Worm (Caenorhabditis elegans) whole organism, young adult: ENCODE results near the gene npp-9.

ENCODE experiments used
- B0261.1 ChIP-seq: sonication (generic microtip); optimal IDR thresholded peaks from 2 replicates; lab custom pipeline; 2016; ENCODE audit warnings: mild to moderate bottlenecking, missing genetic modification characterization, moderate library complexity, missing compliant biosample characterization
- B0336.3 ChIP-seq: fragments of 200-800 bp; sonication (Bioruptor generic); IDR thresholded peaks from 2 replicates; pipeline ENCODE4 v1.3.6; 2022; ENCODE audit warnings: missing genetic modification characterization, missing compliant biosample characterization
- F10E7.11 ChIP-seq: sonication (generic microtip); optimal IDR thresholded peaks from 2 replicates; lab custom pipeline; 2017; ENCODE audit warnings: mild to moderate bottlenecking, missing genetic modification characterization, moderate library complexity, missing compliant biosample characterization
- F23B12.7 ChIP-seq: sonication (generic microtip); optimal IDR thresholded peaks from 2 replicates; lab custom pipeline; 2017; ENCODE audit warnings: missing genetic modification characterization, mild to moderate bottlenecking, missing compliant biosample characterization, antibody characterized with exemption, moderate library complexity; ENCODE audit not compliant: insufficient read depth
- F39B2.1 ChIP-seq: fragments of 200-800 bp; sonication (Bioruptor generic); IDR thresholded peaks from 2 replicates; pipeline ENCODE4 v1.3.6; 2022; ENCODE audit warnings: missing genetic modification reagents, missing genetic modification characterization, missing compliant biosample characterization
- F49E8.2 ChIP-seq: sonication (generic microtip); optimal IDR thresholded peaks from 3 replicates; lab custom pipeline; 2017; ENCODE audit warnings: missing genetic modification characterization, mild to moderate bottlenecking, missing compliant biosample characterization, antibody characterized with exemption, moderate library complexity; ENCODE audit not compliant: insufficient read depth
- F52B5.7 ChIP-seq: sonication (generic microtip); optimal IDR thresholded peaks from 2 replicates; lab custom pipeline; 2016; ENCODE audit warnings: mild to moderate bottlenecking, missing genetic modification characterization, missing compliant biosample characterization
- F57A8.1 ChIP-seq: fragments of 200-800 bp; sonication (Bioruptor generic); optimal IDR thresholded peaks from 2 replicates; lab custom pipeline; 2018; ENCODE audit warnings: mild to moderate bottlenecking, missing genetic modification characterization, moderate library complexity, missing compliant biosample characterization
- Y53F4B.3 ChIP-seq: fragments of 200-800 bp; sonication (Bioruptor generic); IDR thresholded peaks from 2 replicates; pipeline ENCODE4 v1.3.6; 2022; ENCODE audit warnings: missing genetic modification reagents, missing genetic modification characterization, missing compliant biosample characterization
- Y53G8AR.9 ChIP-seq: fragments of 200-800 bp; sonication (Bioruptor generic); conservative IDR thresholded peaks from 2 replicates; pipeline ENCODE4 v1.3.6; 2022; ENCODE audit warnings: missing genetic modification reagents, missing genetic modification characterization, missing compliant biosample characterization
- Y56A3A.18 ChIP-seq: fragments of 200-800 bp; sonication (Bioruptor generic); IDR thresholded peaks from 2 replicates; pipeline ENCODE4 v1.3.6; 2022; ENCODE audit warnings: missing genetic modification reagents, missing genetic modification characterization, missing compliant biosample characterization
- Y95B8A.8 ChIP-seq: fragments of 200-800 bp; sonication (Bioruptor generic); IDR thresholded peaks from 2 replicates; pipeline ENCODE4 v1.3.6; 2022; ENCODE audit warnings: missing genetic modification reagents, missing genetic modification characterization, missing compliant biosample characterization
- aptf-2 ChIP-seq: fragments of 200-800 bp; sonication (Bioruptor generic); conservative IDR thresholded peaks from 2 replicates; pipeline ENCODE4 v1.3.6; 2022; ENCODE audit warnings: missing genetic modification reagents, missing genetic modification characterization, missing compliant biosample characterization
- aptf-3 ChIP-seq: fragments of 200-800 bp; sonication (Bioruptor generic); IDR thresholded peaks from 2 replicates; pipeline ENCODE4 v1.3.6; 2022; ENCODE audit warnings: missing genetic modification characterization, missing compliant biosample characterization
- attf-5 ChIP-seq: fragments of 200-800 bp; sonication (Bioruptor generic); optimal IDR thresholded peaks from 2 replicates; lab custom pipeline; 2018; ENCODE audit warnings: mild to moderate bottlenecking, missing genetic modification characterization, missing compliant biosample characterization
- ccch-3 ChIP-seq: fragments of 200-800 bp; sonication (Bioruptor generic); optimal IDR thresholded peaks from 2 replicates; lab custom pipeline; 2018; ENCODE audit warnings: mild to moderate bottlenecking, missing genetic modification characterization, missing compliant biosample characterization
- cebp-1 ChIP-seq, 2 experiments: fragments of 200-800 bp in 1 of 2; sonication (Bioruptor generic) in 1 of 2; sonication (generic microtip) in 1 of 2; IDR thresholded peaks in 1 of 2; optimal IDR thresholded peaks in 1 of 2; 2 replicates each; pipeline versions ENCODE4 v1.3.6 to Lab custom; 2017 to 2022; ENCODE audit warnings: missing compliant biosample characterization in 2 of 2, missing genetic modification characterization in 2 of 2, mild to moderate bottlenecking in 1 of 2, missing genetic modification reagents in 1 of 2, moderate library complexity in 1 of 2
- ceh-100 ChIP-seq: fragments of 200-800 bp; sonication (Bioruptor generic); IDR thresholded peaks from 2 replicates; pipeline ENCODE4 v1.3.6; 2022; ENCODE audit warnings: missing genetic modification reagents, missing genetic modification characterization, missing compliant biosample characterization
- chd-7 ChIP-seq: sonication (generic microtip); optimal IDR thresholded peaks from 2 replicates; lab custom pipeline; 2016; ENCODE audit warnings: mild to moderate bottlenecking, missing genetic modification characterization, moderate library complexity, missing compliant biosample characterization
- die-1 ChIP-seq: sonication (generic microtip); optimal IDR thresholded peaks from 2 replicates; lab custom pipeline; 2016; ENCODE audit warnings: missing genotype, mild to moderate bottlenecking, missing genetic modification characterization, missing compliant biosample characterization
- dox-1 ChIP-seq: fragments of 200-800 bp; sonication (Bioruptor generic); IDR thresholded peaks from 2 replicates; pipeline ENCODE4 v1.3.6; 2022; ENCODE audit warnings: missing genetic modification reagents, missing genetic modification characterization, missing compliant biosample characterization
- dpl-1 ChIP-seq: fragments of 150-350 bp; optimal IDR thresholded peaks from 2 replicates; lab custom pipeline; 2014; ENCODE audit warnings: missing biosample characterization, missing genetic modification reagents, missing genetic modification characterization
- efl-1 ChIP-seq: fragments of 150-350 bp; optimal IDR thresholded peaks from 2 replicates; lab custom pipeline; 2014; ENCODE audit warnings: missing biosample characterization, missing genetic modification reagents, missing genetic modification characterization
- ekl-4 ChIP-seq: fragments of 200-800 bp; sonication (Bioruptor generic); IDR thresholded peaks from 2 replicates; pipeline ENCODE4 v1.3.6; 2022; ENCODE audit warnings: missing genetic modification reagents, missing genetic modification characterization, missing compliant biosample characterization
- him-1 ChIP-seq: sonication (generic microtip); optimal IDR thresholded peaks from 2 replicates; lab custom pipeline; 2016; ENCODE audit warnings: missing genotype, missing genetic modification reagents, missing genetic modification characterization, missing compliant biosample characterization
- hmg-1.2 ChIP-seq: fragments of 200-800 bp; sonication (Bioruptor generic); IDR thresholded peaks from 2 replicates; pipeline ENCODE4 v1.3.6; 2022; ENCODE audit warnings: missing genetic modification reagents, missing genetic modification characterization, missing compliant biosample characterization
- lin-26 ChIP-seq: fragments of 200-800 bp; sonication (Bioruptor generic); IDR thresholded peaks from 2 replicates; pipeline ENCODE4 v1.3.6; 2022; ENCODE audit warnings: missing genetic modification reagents, missing genetic modification characterization, missing compliant biosample characterization
- lin-54 ChIP-seq: fragments of 200-800 bp; sonication (Bioruptor generic); optimal IDR thresholded peaks from 2 replicates; lab custom pipeline; 2018; ENCODE audit warnings: mild to moderate bottlenecking, missing genetic modification characterization, missing compliant biosample characterization
- lsl-1 ChIP-seq: fragments of 200-800 bp; sonication (Bioruptor generic); optimal IDR thresholded peaks from 2 replicates; lab custom pipeline; 2018; ENCODE audit warnings: mild to moderate bottlenecking, missing genetic modification characterization, moderate library complexity, missing compliant biosample characterization
- madf-6 ChIP-seq: fragments of 200-800 bp; sonication (Bioruptor generic); IDR thresholded peaks from 2 replicates; pipeline ENCODE4 v1.3.6; 2022; ENCODE audit warnings: missing genetic modification reagents, missing genetic modification characterization, missing compliant biosample characterization
- mcd-1 ChIP-seq: fragments of 200-800 bp; sonication (Bioruptor generic); IDR thresholded peaks from 2 replicates; pipeline ENCODE4 v1.3.6; 2022; ENCODE audit warnings: missing genetic modification reagents, missing genetic modification characterization, missing compliant biosample characterization
- mes-4 ChIP-seq: sonication (generic microtip); optimal IDR thresholded peaks from 2 replicates; lab custom pipeline; 2016; ENCODE audit warnings: missing genotype, missing genetic modification characterization, missing compliant biosample characterization
- nfyb-1 ChIP-seq: fragments of 200-800 bp; sonication (Bioruptor generic); IDR thresholded peaks from 2 replicates; pipeline ENCODE4 v1.3.6; 2022; ENCODE audit warnings: missing genetic modification reagents, missing genetic modification characterization, missing compliant biosample characterization
- nhr-90 ChIP-seq: sonication (generic microtip); optimal IDR thresholded peaks from 2 replicates; lab custom pipeline; 2016; ENCODE audit warnings: missing genotype, mild to moderate bottlenecking, missing genetic modification characterization, missing compliant biosample characterization
- pbrm-1 ChIP-seq: fragments of 200-800 bp; sonication (Bioruptor generic); IDR thresholded peaks from 2 replicates; pipeline ENCODE4 v1.3.6; 2022; ENCODE audit warnings: missing genetic modification reagents, missing genetic modification characterization, missing compliant biosample characterization
- repo-1 ChIP-seq: sonication (generic microtip); optimal IDR thresholded peaks from 2 replicates; lab custom pipeline; 2017; ENCODE audit warnings: mild to moderate bottlenecking, missing genetic modification characterization, missing compliant biosample characterization
- rpc-1 ChIP-seq, 2 experiments: fragments of 150-350 bp in 1 of 2; sonication (generic microtip) in 1 of 2; optimal IDR thresholded peaks; 2 replicates each; lab custom pipeline; 2014 to 2018; ENCODE audit warnings: missing biosample characterization in 1 of 2, missing genetic modification characterization in 1 of 2, missing genetic modification reagents in 1 of 2, missing genotype in 1 of 2
- tbp1 ChIP-seq: fragments of 200-800 bp; sonication (Bioruptor generic); optimal IDR thresholded peaks from 2 replicates; lab custom pipeline; 2018; ENCODE audit warnings: mild to moderate bottlenecking, missing genetic modification characterization, missing compliant biosample characterization
- tlf-1 ChIP-seq: fragments of 200-800 bp; sonication (Bioruptor generic); optimal IDR thresholded peaks from 2 replicates; lab custom pipeline; 2018; ENCODE audit warnings: mild to moderate bottlenecking, missing genetic modification characterization, missing compliant biosample characterization
- unc-62 ChIP-seq: fragments of 150-350 bp; optimal IDR thresholded peaks from 2 replicates; lab custom pipeline; 2014; ENCODE audit warnings: missing biosample characterization, missing genetic modification reagents, missing genetic modification characterization
- zim-3 ChIP-seq: sonication (generic microtip); optimal IDR thresholded peaks from 2 replicates; lab custom pipeline; 2017; ENCODE audit warnings: mild to moderate bottlenecking, missing genetic modification characterization, moderate library complexity, missing compliant biosample characterization
- ztf-18 ChIP-seq: sonication (generic microtip); optimal IDR thresholded peaks from 2 replicates; lab custom pipeline; 2016; ENCODE audit warnings: missing genotype, mild to moderate bottlenecking, missing genetic modification characterization, missing compliant biosample characterization
- ztf-3 ChIP-seq: fragments of 200-800 bp; sonication (Bioruptor generic); optimal IDR thresholded peaks from 2 replicates; lab custom pipeline; 2018; ENCODE audit warnings: mild to moderate bottlenecking, missing genetic modification characterization, missing compliant biosample characterization
- ztf-6 ChIP-seq: fragments of 200-800 bp; sonication (Bioruptor generic); IDR thresholded peaks from 2 replicates; pipeline ENCODE4 v1.3.6; 2022; ENCODE audit warnings: missing genetic modification reagents, missing genetic modification characterization, missing compliant biosample characterization

Gene npp-9

DNA sequence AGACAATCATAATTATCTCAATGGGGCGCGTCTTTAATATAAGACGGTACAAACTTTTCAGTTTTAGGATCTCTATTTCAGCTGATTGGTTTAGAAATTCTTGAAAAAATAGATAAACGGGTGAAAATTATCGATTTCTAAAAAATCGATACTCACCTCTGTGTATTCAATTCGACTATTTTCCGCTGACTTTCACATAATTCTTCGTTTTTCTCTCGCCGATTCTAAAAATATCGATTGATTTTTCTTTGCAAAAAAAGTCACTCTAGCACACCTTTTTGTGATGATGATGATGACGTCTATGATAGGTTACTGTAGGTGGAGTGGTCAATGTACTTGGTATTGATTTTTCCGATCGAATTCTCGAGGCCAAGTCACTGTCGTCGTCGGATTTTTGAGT, 25.5 kb upstream of the npp-9 start (continued):
- no peak for TF ChIP-seq ceh-100 (GFP tag; lab: Robert Waterston, UW)
- no peak for TF ChIP-seq Y53F4B.3 (GFP tag; lab: Robert Waterston, UW)

- peak; percentile 16 for TF ChIP-seq lsl-1
- no peak for TF ChIP-seq aptf-2 (GFP tag; lab: Robert Waterston, UW)
- TF ChIP-seq, all 124 proteins: peak for 1
Measured at ce11 chrIII:3428574-3428973, 24.3 kb upstream of the npp-9 start.

- TF ChIP-seq ztf-6 (GFP tag; lab: Robert Waterston, UW) (peak; percentile 62; the same call in 1 of the 2 replicates), B0261.1 (peak; percentile 71), lin-54 (GFP tag; lab: Kevin White, UChicago) (peak; percentile 32), zim-3 (no peak), F49E8.2 (tag; lab: Kevin White, UChicago) (no peak), pbrm-1 (peak; percentile 69; the same call in 1 of the 2 replicates), unc-62 (GFP tag; lab: Kevin White, UChicago) (no peak), die-1 (tag; lab: Kevin White, UChicago) (peak; percentile 46), dox-1 (GFP tag; lab: Robert Waterston, UW) (peak; percentile 74; the same call in 1 of the 2 replicates), efl-1 (GFP tag; lab: Kevin White, UChicago) (no peak), B0336.3 (GFP tag; lab: Robert Waterston, UW) (0 out of 2 replicates have a peak, but pooled peaks have one; percentile 13), F52B5.7 (tag; lab: Kevin White, UChicago) (no peak), chd-7 (tag; lab: Kevin White, UChicago) (peak; percentile 40), hmg-1.2 (GFP tag; lab: Robert Waterston, UW) (peak; percentile 34; the same call in 1 of the 2 replicates), F10E7.11 (tag; lab: Kevin White, UChicago) (no peak), ekl-4 (GFP tag; lab: Robert Waterston, UW) (peak; percentile 65; the same call in 1 of the 2 replicates), attf-5 (GFP tag; lab: Kevin White, UChicago) (peak; percentile 20), nfyb-1 (GFP tag; lab: Robert Waterston, UW) (peak; percentile 62; the same call in 1 of the 2 replicates), rpc-1 (optimal IDR thresholded peaks at IDR 0.05; lab: Kevin White, UChicago) (peak; percentile 55), rpc-1 (tag; optimal IDR thresholded peaks at IDR 0.05; lab: Kevin White, UChicago) (peak; percentile 71), lsl-1 (peak; percentile 42), Y95B8A.8 (GFP tag; lab: Robert Waterston, UW) (no peak), Y53G8AR.9 (GFP tag; lab: Robert Waterston, UW) (no peak), tlf-1 (no peak), madf-6 (GFP tag; lab: Robert Waterston, UW) (peak; percentile 47; the same call in 1 of the 2 replicates), ztf-3 (GFP tag; lab: Kevin White, UChicago) (no peak), ccch-3 (GFP tag; lab: Kevin White, UChicago) (no peak), cebp-1 (GFP tag; IDR thresholded peaks at IDR 0.05; lab: Robert Waterston, UW) (no peak), cebp-1 (tag; optimal IDR thresholded peaks at IDR 0.05; lab: Kevin White, UChicago) (peak; percentile 10), F23B12.7 (tag; lab: Kevin White, UChicago) (no peak), repo-1 (peak; percentile 43), aptf-3 (GFP tag; lab: Robert Waterston, UW) (peak; percentile 85; the same call in 1 of the 2 replicates), tbp1 (GFP tag; lab: Kevin White, UChicago) (peak; percentile 90), mcd-1 (peak; percentile 64), F39B2.1 (GFP tag; lab: Robert Waterston, UW) (no peak), him-1 (tag; lab: Kevin White, UChicago) (peak; percentile 22), F57A8.1 (GFP tag; lab: Kevin White, UChicago) (no peak), lin-26 (GFP tag; lab: Robert Waterston, UW) (peak; percentile 88), ztf-18 (peak; percentile 36), mes-4 (tag; lab: Kevin White, UChicago) (no peak), nhr-90 (peak; percentile 7), dpl-1 (no peak), Y56A3A.18 (GFP tag; lab: Robert Waterston, UW) (0 out of 2 replicates have a peak, but pooled peaks have one; percentile 42)
Measured at ce11 chrIII:3426741-3427140, 22.5 kb upstream of the npp-9 start.
